Fruit fly (Drosophila melanogaster): ENCODE results near the gene Cpr65Ax1.

The Cpr65Ax1 gene

DNA sequence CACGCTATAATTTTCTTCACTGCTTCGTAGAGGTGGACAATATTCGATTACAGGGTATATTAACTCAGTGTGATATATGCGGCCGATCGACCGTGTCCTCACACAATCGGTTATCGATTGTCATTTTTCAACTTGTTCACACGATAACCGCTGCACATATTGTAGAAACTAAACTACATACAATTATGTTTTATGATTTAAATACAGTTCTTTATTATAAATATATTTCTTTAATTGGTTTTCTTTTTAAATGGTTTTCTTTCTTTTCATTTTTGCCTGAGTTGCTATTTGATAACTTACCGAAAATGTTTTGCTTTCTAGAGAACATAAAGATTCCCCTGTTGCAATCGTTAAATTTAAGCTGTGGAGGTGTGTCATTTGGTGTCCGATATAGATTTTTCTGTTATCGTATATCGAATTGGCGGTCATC is 26.1 kb upstream of the Cpr65Ax1 start, which contains the start of the genes fmt and CG7376 (continued):
- TF ChIP-seq pho (GFP tag; optimal IDR thresholded peaks at IDR 0.05) (no peak), CG3163 (GFP tag; optimal IDR thresholded peaks at IDR 0.05) (no peak), CG10431 (GFP tag; optimal IDR thresholded peaks at IDR 0.05) (no peak), danr (GFP tag; IDR thresholded peaks at IDR 0.05) (no peak), tin (GFP tag; optimal IDR thresholded peaks at IDR 0.05) (no peak), Lpt (GFP tag; optimal IDR thresholded peaks at IDR 0.05) (no peak), kah (GFP tag; optimal IDR thresholded peaks at IDR 0.05) (no peak), Xrp1 (GFP tag; IDR thresholded peaks at IDR 0.05) (no peak), CG34224 (GFP tag; IDR thresholded peaks at IDR 0.05; ENCODE audit: partially characterized antibody) (peak; percentile 69; the same call in 2 of the 3 replicates), CG7271 (tag; optimal IDR thresholded peaks at IDR 0.05) (no peak), inv (GFP tag; IDR thresholded peaks at IDR 0.05; ENCODE audit: partially characterized antibody) (peak; percentile 66), CG1603 (tag; optimal IDR thresholded peaks at IDR 0.05) (no peak), eyg (GFP tag; optimal IDR thresholded peaks at IDR 0.05) (no peak), Hmr (GFP tag; optimal IDR thresholded peaks at IDR 0.05) (no peak), maf-S (GFP tag; optimal IDR thresholded peaks at IDR 0.05) (no peak), CG2678 (tag; optimal IDR thresholded peaks at IDR 0.05) (no peak), wor (GFP tag; IDR thresholded peaks at IDR 0.05) (no peak), CG18764 (GFP tag; optimal IDR thresholded peaks at IDR 0.05) (no peak), Hand (GFP tag; optimal IDR thresholded peaks at IDR 0.05) (no peak), Ets97D (GFP tag; optimal IDR thresholded peaks at IDR 0.05) (no peak), CG15073 (GFP tag; optimal IDR thresholded peaks at IDR 0.05) (no peak), unpg (GFP tag; optimal IDR thresholded peaks at IDR 0.05) (no peak), HLH4C (GFP tag; IDR thresholded peaks at IDR 0.05; ENCODE audit: partially characterized antibody) (peak; percentile 95), CG3847 (GFP tag; IDR thresholded peaks at IDR 0.05) (peak; percentile 51), CG32532 (GFP tag; IDR thresholded peaks at IDR 0.05) (no peak; the same call in 1 of the 2 replicates), dmrt99B (tag; optimal IDR thresholded peaks at IDR 0.05) (no peak), CG4617 (GFP tag; optimal IDR thresholded peaks at IDR 0.05; ENCODE audit: borderline replicate concordance) (no peak), yki (optimal IDR thresholded peaks at IDR 0.05) (no peak), ttk (GFP tag; IDR thresholded peaks at IDR 0.05) (no peak), CG3407 (GFP tag; optimal IDR thresholded peaks at IDR 0.05) (no peak), MESR4 (GFP tag; optimal IDR thresholded peaks at IDR 0.05) (no peak), gro (GFP tag; optimal IDR thresholded peaks at IDR 0.05) (no peak), CG12155 (GFP tag; optimal IDR thresholded peaks at IDR 0.05) (peak; percentile 49), her (GFP tag; optimal IDR thresholded peaks at IDR 0.05) (no peak), BtbVII (GFP tag; optimal IDR thresholded peaks at IDR 0.05) (no peak), B-H1 (GFP tag; IDR thresholded peaks at IDR 0.05) (no peak), CG6813 (GFP tag; optimal IDR thresholded peaks at IDR 0.05) (no peak), hth (optimal IDR thresholded peaks at IDR 0.05) (no peak), Lhr (GFP tag; optimal IDR thresholded peaks at IDR 0.05) (peak; percentile 29), CG31441 (GFP tag; IDR thresholded peaks at IDR 0.05) (no peak), CG8388 (GFP tag; optimal IDR thresholded peaks at IDR 0.05) (no peak), da (GFP tag; optimal IDR thresholded peaks at IDR 0.05) (no peak), Mrtf (GFP tag; IDR thresholded peaks at IDR 0.05) (no peak), bbx (GFP tag; IDR thresholded peaks at IDR 0.05; ENCODE audit: partially characterized antibody) (peak; percentile 71), btn (GFP tag; optimal IDR thresholded peaks at IDR 0.05) (no peak), CG4424 (GFP tag; optimal IDR thresholded peaks at IDR 0.05) (no peak), CG4730 (GFP tag; IDR thresholded peaks at IDR 0.05) (no peak), grn (GFP tag; optimal IDR thresholded peaks at IDR 0.05) (no peak), CG2129 (GFP tag; IDR thresholded peaks at IDR 0.05; ENCODE audit: partially characterized antibody) (no peak), Oaz (GFP tag; IDR thresholded peaks at IDR 0.05) (no peak), CG12299 (tag; optimal IDR thresholded peaks at IDR 0.05) (no peak), CG8359 (GFP tag; optimal IDR thresholded peaks at IDR 0.05; ENCODE audit: borderline replicate concordance) (no peak)
